Worm (Caenorhabditis elegans): Measurements from ENCODE around the gene btf-1.

Gene btf-1

ce11 chrII:13163009-13163408, 37.0 kb upstream of the btf-1 start:
- no peak for TF ChIP-seq ceh-24 (tag; optimal IDR thresholded peaks at IDR 0.05)

- TF ChIP-seq K09A11.1 (tag; optimal IDR thresholded peaks at IDR 0.05; ENCODE audit: insufficient read depth) (no peak), rnt-1 (tag; optimal IDR thresholded peaks at IDR 0.05) (no peak), ceh-6 (GFP tag; optimal IDR thresholded peaks at IDR 0.05) (no peak), odd-2 (tag; optimal IDR thresholded peaks at IDR 0.05) (no peak), lim-6 (tag; optimal IDR thresholded peaks at IDR 0.05) (no peak), pag-3 (tag; optimal IDR thresholded peaks at IDR 0.05; ENCODE audit: borderline replicate concordance) (no peak), syd-9 (tag; optimal IDR thresholded peaks at IDR 0.05) (no peak), hlh-30 (tag; optimal IDR thresholded peaks at IDR 0.05; ENCODE audit: insufficient read depth) (no peak), npax-4 (tag; optimal IDR thresholded peaks at IDR 0.05) (no peak)
Measured at ce11 chrII:13164062-13164461, 35.9 kb upstream of the btf-1 start.

ce11 chrII:13165683-13166259, 34.2 kb upstream of the btf-1 start, which contains the start of gene moe-3:
moe-3 (minus strand) TSS chrII:13165733.
- TF ChIP-seq ref-2 (tag; optimal IDR thresholded peaks at IDR 0.05): no peak
- TF ChIP-seq madf-2 (tag; optimal IDR thresholded peaks at IDR 0.05): no peak
- no peak for TF ChIP-seq ceh-6 (GFP tag; optimal IDR thresholded peaks at IDR 0.05)
- TF ChIP-seq sdc-2 (tag; optimal IDR thresholded peaks at IDR 0.05): no peak
- no peak for TF ChIP-seq pat-9 (tag; optimal IDR thresholded peaks at IDR 0.05)

ce11 chrII:13167493-13167892, 32.5 kb upstream of the btf-1 start:
- TF ChIP-seq ceh-48 (tag; optimal IDR thresholded peaks at IDR 0.05): no peak
- no peak for TF ChIP-seq dve-1 (tag; optimal IDR thresholded peaks at IDR 0.05)
- no peak for TF ChIP-seq nhr-232 (tag; optimal IDR thresholded peaks at IDR 0.05)
- no peak for TF ChIP-seq gmeb-2 (tag; optimal IDR thresholded peaks at IDR 0.05)
- TF ChIP-seq hlh-15 (tag; optimal IDR thresholded peaks at IDR 0.05): no peak
- TF ChIP-seq nfya-1 (tag; optimal IDR thresholded peaks at IDR 0.05): no peak

- TF ChIP-seq fax-1 (tag; optimal IDR thresholded peaks at IDR 0.05): no peak
- TF ChIP-seq ceh-45 (GFP tag; IDR thresholded peaks at IDR 0.05): 0 out of 2 replicates have a peak, but pooled peaks have one; percentile 27
Measured at ce11 chrII:13170696-13171095, 29.3 kb upstream of the btf-1 start.

ce11 chrII:13174435-13174834, 25.5 kb upstream of the btf-1 start:
- TF ChIP-seq lim-6 (tag; optimal IDR thresholded peaks at IDR 0.05) (no peak), K02D7.2 (tag; optimal IDR thresholded peaks at IDR 0.05) (no peak), hlh-15 (tag; optimal IDR thresholded peaks at IDR 0.05) (no peak), F13H6.1 (tag; optimal IDR thresholded peaks at IDR 0.05) (no peak), ceh-31 (tag; optimal IDR thresholded peaks at IDR 0.05) (no peak), ceh-30 (tag; optimal IDR thresholded peaks at IDR 0.05) (no peak), hlh-30 (tag; optimal IDR thresholded peaks at IDR 0.05; ENCODE audit: insufficient read depth) (no peak), nhr-11 (tag; optimal IDR thresholded peaks at IDR 0.05) (no peak), elt-4 (tag; optimal IDR thresholded peaks at IDR 0.05) (no peak), che-1 (tag; optimal IDR thresholded peaks at IDR 0.05) (no peak), ceh-6 (GFP tag; optimal IDR thresholded peaks at IDR 0.05) (no peak), tbx-2 (tag; optimal IDR thresholded peaks at IDR 0.05) (no peak), pat-9 (tag; optimal IDR thresholded peaks at IDR 0.05) (no peak)

ce11 chrII:13181465-13181864, 18.5 kb upstream of the btf-1 start, which contains the start of gene W09H1.1:
W09H1.1 (minus strand) TSS chrII:13181565.
- TF ChIP-seq ceh-22 (tag; optimal IDR thresholded peaks at IDR 0.05): no peak
- no peak for TF ChIP-seq pros-1 (tag; optimal IDR thresholded peaks at IDR 0.05)
- no peak for TF ChIP-seq ttx-3 (tag; optimal IDR thresholded peaks at IDR 0.05)
- no peak for TF ChIP-seq ceh-9 (tag; optimal IDR thresholded peaks at IDR 0.05)
- no peak for TF ChIP-seq ceh-31 (tag; optimal IDR thresholded peaks at IDR 0.05)
- TF ChIP-seq madf-2 (tag; optimal IDR thresholded peaks at IDR 0.05): no peak
- TF ChIP-seq zip-5 (tag; optimal IDR thresholded peaks at IDR 0.05): no peak
- no peak for TF ChIP-seq C08G9.2 (tag; optimal IDR thresholded peaks at IDR 0.05)
- TF ChIP-seq pag-3 (tag; optimal IDR thresholded peaks at IDR 0.05; ENCODE audit: borderline replicate concordance): no peak
